Fruit fly (Drosophila melanogaster) S2 (cell line): Measurements from ENCODE around the gene TMEM216.

ENCODE experiments used
- CG8478 ChIP-seq: fragments of >200 bp; optimal IDR thresholded peaks from 2 replicates; lab custom pipeline; 2018
- CTCF ChIP-seq, 2 experiments: fragments of >200 bp; optimal IDR thresholded peaks; 2 replicates each; lab custom pipeline; 2018

DNA sequence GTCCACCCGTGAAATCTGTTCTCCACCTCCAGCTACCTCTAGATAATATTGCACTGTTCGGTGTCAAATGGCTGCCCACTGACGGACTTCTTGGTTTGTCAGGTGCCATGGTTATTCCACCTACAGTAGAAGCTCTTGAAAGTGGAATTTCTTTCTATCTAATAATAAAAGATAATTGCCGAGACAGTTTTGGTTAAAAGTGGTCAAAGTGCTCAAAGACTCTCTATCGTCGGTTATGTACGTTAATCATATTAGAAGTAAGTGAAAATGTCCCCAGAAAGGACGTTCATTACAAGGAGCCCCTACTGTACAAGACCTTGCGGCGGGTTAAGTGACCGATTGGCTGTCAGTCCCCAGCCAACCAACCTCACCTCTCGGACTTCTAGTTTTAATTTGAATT lies 28.2 kb downstream of the TMEM216 start:
- no peak for TF ChIP-seq CTCF (optimal IDR thresholded peaks at IDR 0.05; lab: Kevin White, UChicago)
- TF ChIP-seq CG8478 (lab: Kevin White, UChicago) = no peak
